Worm (Caenorhabditis elegans): Measurements from ENCODE around the gene nhl-2.

ce11 chrIII:4903784-4904183 is 4.9 kb upstream of the nhl-2 start, which contains the start of gene kbp-2:
- TF ChIP-seq W03F9.2 (tag; optimal IDR thresholded peaks at IDR 0.05) (no peak), him-1 (tag; optimal IDR thresholded peaks at IDR 0.05) (no peak)

Data from whole organism, L4/young adult.